Worm (Caenorhabditis elegans) whole organism, L4 larva: ENCODE measurements around the gene ulp-1.
A peak's percentile ranks its signal among the peaks of the same experiment; 100 is the strongest.

Experiments used
- D1046.2 ChIP-seq: fragments of 200-800 bp; sonication (Bioruptor generic); IDR thresholded peaks from 2 replicates; pipeline ENCODE4 v1.3.6; 2022; ENCODE audit warnings: missing genetic modification characterization, missing compliant biosample characterization
- F10B5.3 ChIP-seq: sonication (generic microtip); optimal IDR thresholded peaks from 2 replicates; lab custom pipeline; 2016; ENCODE audit warnings: mild to moderate bottlenecking, missing genetic modification characterization, missing compliant biosample characterization
- F37D6.2 ChIP-seq: sonication (generic microtip); optimal IDR thresholded peaks from 2 replicates; lab custom pipeline; 2016; ENCODE audit warnings: mild to moderate bottlenecking, missing genetic modification characterization, missing compliant biosample characterization
- F49E8.2 ChIP-seq: sonication (generic microtip); optimal IDR thresholded peaks from 2 replicates; lab custom pipeline; 2016; ENCODE audit warnings: missing compliant biosample characterization, mild to moderate bottlenecking, missing genetic modification characterization, borderline replicate concordance
- T20F7.1 ChIP-seq: fragments of 200-800 bp; sonication (Bioruptor generic); optimal IDR thresholded peaks from 2 replicates; lab custom pipeline; 2018; ENCODE audit warnings: mild to moderate bottlenecking, missing genetic modification characterization, missing compliant biosample characterization
- Y105C5A.15 ChIP-seq: fragments of 200-800 bp; sonication (Bioruptor generic); IDR thresholded peaks from 2 replicates; pipeline ENCODE4 v1.3.6; 2022; ENCODE audit warnings: missing genetic modification characterization, missing compliant biosample characterization
- Y48G9A.11 ChIP-seq: fragments of 200-800 bp; sonication (Bioruptor generic); IDR thresholded peaks from 2 replicates; pipeline ENCODE4 v1.3.6; 2022; ENCODE audit warnings: missing genetic modification reagents, missing genetic modification characterization, missing compliant biosample characterization
- Y5F2A.4 ChIP-seq: fragments of 200-800 bp; sonication (Bioruptor generic); optimal IDR thresholded peaks from 2 replicates; lab custom pipeline; 2018; ENCODE audit warnings: mild to moderate bottlenecking, missing genetic modification characterization, missing compliant biosample characterization
- aha-1 ChIP-seq: fragments of 150-350 bp; peaks from one replicate; lab custom pipeline; 2014; ENCODE audit warnings: missing biosample characterization, missing genetic modification characterization
- cey-2 ChIP-seq: sonication (generic microtip); optimal IDR thresholded peaks from 3 replicates; lab custom pipeline; 2017; ENCODE audit warnings: missing genetic modification characterization, mild to moderate bottlenecking, missing compliant biosample characterization, antibody characterized with exemption, borderline replicate concordance; ENCODE audit not compliant: insufficient read depth
- ctbp-1 ChIP-seq: fragments of 200-800 bp; sonication (Bioruptor generic); IDR thresholded peaks from 2 replicates; pipeline ENCODE4 v1.3.6; 2022; ENCODE audit warnings: missing genetic modification reagents, missing genetic modification characterization, missing compliant biosample characterization
- daf-16 ChIP-seq, 3 experiments: sonication (generic microtip); optimal IDR thresholded peaks; 2 replicates each; lab custom pipeline; 2016 to 2017; ENCODE audit warnings: missing genetic modification characterization in 3 of 3, missing genetic modification reagents in 3 of 3, mild to moderate bottlenecking in 2 of 3, missing compliant biosample characterization in 2 of 3, missing biosample characterization in 1 of 3, moderate library complexity in 1 of 3
- daf-19 ChIP-seq: fragments of 200-800 bp; sonication (Bioruptor generic); conservative IDR thresholded peaks from 2 replicates; pipeline ENCODE4 v1.3.6; 2022; ENCODE audit warnings: missing genetic modification characterization, missing compliant biosample characterization
- daf-8 ChIP-seq: fragments of 200-800 bp; sonication (Bioruptor generic); IDR thresholded peaks from 2 replicates; pipeline ENCODE4 v1.3.6; 2022; ENCODE audit warnings: missing genetic modification characterization, missing compliant biosample characterization
- dmd-6 ChIP-seq: fragments of 200-800 bp; sonication (Bioruptor generic); IDR thresholded peaks from 2 replicates; pipeline ENCODE4 v1.3.6; 2022; ENCODE audit warnings: missing genetic modification reagents, missing genetic modification characterization, missing compliant biosample characterization
- dpl-1 ChIP-seq: fragments of 150-350 bp; optimal IDR thresholded peaks from 2 replicates; lab custom pipeline; 2014; ENCODE audit warnings: missing biosample characterization, missing genetic modification reagents, missing genetic modification characterization
- dve-1 ChIP-seq: sonication (generic microtip); optimal IDR thresholded peaks from 2 replicates; lab custom pipeline; 2017; ENCODE audit warnings: antibody characterized with exemption, mild to moderate bottlenecking, missing genetic modification characterization, missing compliant biosample characterization; ENCODE audit not compliant: insufficient read depth
- hif-1 ChIP-seq, 2 experiments: sonication (generic microtip); optimal IDR thresholded peaks; 2 replicates each; lab custom pipeline; 2016 to 2017; ENCODE audit warnings: missing compliant biosample characterization in 2 of 2, missing genetic modification characterization in 2 of 2, missing genetic modification reagents in 2 of 2, missing genotype in 2 of 2, mild to moderate bottlenecking in 1 of 2
- hlh-11 ChIP-seq: fragments of 200-800 bp; sonication (Bioruptor generic); optimal IDR thresholded peaks from 2 replicates; lab custom pipeline; 2018; ENCODE audit warnings: mild to moderate bottlenecking, missing genetic modification characterization, missing compliant biosample characterization
- hlh-30 ChIP-seq: sonication (generic microtip); optimal IDR thresholded peaks from 2 replicates; lab custom pipeline; 2017; ENCODE audit warnings: antibody characterized with exemption, mild to moderate bottlenecking, missing genetic modification characterization, missing compliant biosample characterization; ENCODE audit not compliant: insufficient read depth
- hmg-1.1 ChIP-seq: fragments of 200-800 bp; sonication (Bioruptor generic); IDR thresholded peaks from 2 replicates; pipeline ENCODE4 v1.3.6; 2022; ENCODE audit warnings: missing genetic modification reagents, missing genetic modification characterization, missing compliant biosample characterization
- jun-1 ChIP-seq: fragments of 150-350 bp; optimal IDR thresholded peaks from 2 replicates; lab custom pipeline; 2014; ENCODE audit warnings: missing biosample characterization, missing genetic modification reagents, missing genetic modification characterization
- lin-15B ChIP-seq: fragments of 150-350 bp; sonication (generic microtip); optimal IDR thresholded peaks from 3 replicates; lab custom pipeline; 2014; ENCODE audit warnings: missing biosample characterization, missing genetic modification characterization
- lin-38 ChIP-seq: fragments of 200-800 bp; sonication (Bioruptor generic); IDR thresholded peaks from 2 replicates; pipeline ENCODE4 v1.3.6; 2022; ENCODE audit warnings: missing genetic modification reagents, missing genetic modification characterization, missing compliant biosample characterization
- lin-39 ChIP-seq: fragments of 150-350 bp; optimal IDR thresholded peaks from 2 replicates; lab custom pipeline; 2014; ENCODE audit warnings: missing biosample characterization, missing genetic modification reagents, missing genetic modification characterization
- lir-3 ChIP-seq: sonication (generic microtip); optimal IDR thresholded peaks from 2 replicates; lab custom pipeline; 2016; ENCODE audit warnings: mild to moderate bottlenecking, missing genetic modification characterization, missing compliant biosample characterization
- lsy-2 ChIP-seq, 2 experiments: fragments of 150-350 bp in 1 of 2; sonication (generic microtip) in 1 of 2; optimal IDR thresholded peaks; 2 replicates each; lab custom pipeline; 2014 to 2017; ENCODE audit warnings: missing biosample characterization in 2 of 2, missing genetic modification characterization in 2 of 2
- mdl-1 ChIP-seq, 2 experiments: fragments of 150-350 bp in 1 of 2; sonication (generic microtip) in 1 of 2; optimal IDR thresholded peaks; 2 replicates each; lab custom pipeline; 2014 to 2017; ENCODE audit warnings: missing biosample characterization in 2 of 2, missing genetic modification characterization in 2 of 2
- mep-1 ChIP-seq: fragments of 150-350 bp; sonication (generic microtip); optimal IDR thresholded peaks from 3 replicates; lab custom pipeline; 2014; ENCODE audit warnings: missing biosample characterization, missing genetic modification characterization
- mes-2 ChIP-seq: sonication (generic microtip); optimal IDR thresholded peaks from 2 replicates; lab custom pipeline; 2016; ENCODE audit warnings: missing genotype, mild to moderate bottlenecking, missing genetic modification characterization, missing compliant biosample characterization; ENCODE audit not compliant: poor library complexity, severe bottlenecking
- mxl-3 ChIP-seq: fragments of 200-800 bp; sonication (Bioruptor generic); optimal IDR thresholded peaks from 2 replicates; lab custom pipeline; 2018; ENCODE audit warnings: mild to moderate bottlenecking, missing genetic modification characterization, missing compliant biosample characterization
- nhr-10 ChIP-seq: fragments of 150-350 bp; optimal IDR thresholded peaks from 2 replicates; lab custom pipeline; 2014; ENCODE audit warnings: missing biosample characterization, missing genetic modification characterization
- nhr-102 ChIP-seq: sonication (generic microtip); optimal IDR thresholded peaks from 2 replicates; lab custom pipeline; 2016; ENCODE audit warnings: mild to moderate bottlenecking, missing genetic modification characterization, moderate library complexity, missing compliant biosample characterization
- nhr-11 ChIP-seq: fragments of 150-350 bp; optimal IDR thresholded peaks from 2 replicates; lab custom pipeline; 2014; ENCODE audit warnings: missing biosample characterization, missing genetic modification characterization
- nhr-25 ChIP-seq: sonication (generic microtip); optimal IDR thresholded peaks from 2 replicates; lab custom pipeline; 2017; ENCODE audit warnings: missing genetic modification characterization, mild to moderate bottlenecking, missing compliant biosample characterization, antibody characterized with exemption, moderate library complexity, borderline replicate concordance; ENCODE audit not compliant: insufficient read depth
- nhr-28 ChIP-seq: fragments of 150-350 bp; optimal IDR thresholded peaks from 2 replicates; lab custom pipeline; 2014; ENCODE audit warnings: missing biosample characterization, missing genetic modification characterization
- nhr-41 ChIP-seq: fragments of 200-800 bp; sonication (Bioruptor generic); IDR thresholded peaks from 2 replicates; pipeline ENCODE4 v1.3.6; 2022; ENCODE audit warnings: missing genetic modification reagents, missing genetic modification characterization, missing compliant biosample characterization
- nhr-48 ChIP-seq: sonication (generic microtip); optimal IDR thresholded peaks from 2 replicates; lab custom pipeline; 2016; ENCODE audit warnings: mild to moderate bottlenecking, missing genetic modification characterization, missing compliant biosample characterization
- nhr-6 ChIP-seq: fragments of 150-350 bp; optimal IDR thresholded peaks from 2 replicates; lab custom pipeline; 2014; ENCODE audit warnings: missing biosample characterization, missing genetic modification characterization
- nhr-77 ChIP-seq: fragments of 150-350 bp; optimal IDR thresholded peaks from 2 replicates; lab custom pipeline; 2014; ENCODE audit warnings: missing biosample characterization, missing genetic modification characterization
- pha-4 ChIP-seq, 2 experiments: fragments of 150-350 bp in 1 of 2; fragments of 200-800 bp in 1 of 2; sonication (Bioruptor generic) in 1 of 2; IDR thresholded peaks in 1 of 2; optimal IDR thresholded peaks in 1 of 2; 2 replicates each; pipeline versions ENCODE4 v1.3.6 to Lab custom; 2014 to 2022; ENCODE audit warnings: missing genetic modification characterization in 2 of 2, missing genetic modification reagents in 2 of 2, missing biosample characterization in 1 of 2, missing compliant biosample characterization in 1 of 2
- pqm-1 ChIP-seq: sonication (generic microtip); optimal IDR thresholded peaks from 2 replicates; lab custom pipeline; 2017; ENCODE audit warnings: missing biosample characterization, missing genetic modification characterization
- rbr-2 ChIP-seq: sonication (generic microtip); optimal IDR thresholded peaks from 2 replicates; lab custom pipeline; 2016; ENCODE audit warnings: missing genotype, missing genetic modification characterization, missing compliant biosample characterization
- skn-1 ChIP-seq: fragments of 150-350 bp; optimal IDR thresholded peaks from 2 replicates; lab custom pipeline; 2014; ENCODE audit warnings: missing biosample characterization, missing genetic modification characterization
- spr-1 ChIP-seq: sonication (generic microtip); optimal IDR thresholded peaks from 2 replicates; lab custom pipeline; 2016; ENCODE audit warnings: mild to moderate bottlenecking, missing genetic modification characterization, missing compliant biosample characterization
- tra-1 ChIP-seq: fragments of 200-800 bp; sonication (Bioruptor generic); IDR thresholded peaks from 2 replicates; pipeline ENCODE4 v1.3.6; 2022; ENCODE audit warnings: missing genetic modification reagents, missing genetic modification characterization, missing compliant biosample characterization
- zag-1 ChIP-seq: fragments of 150-350 bp; optimal IDR thresholded peaks from 2 replicates; lab custom pipeline; 2014; ENCODE audit warnings: missing biosample characterization, missing genetic modification characterization
- ztf-7 ChIP-seq: fragments of 150-350 bp; optimal IDR thresholded peaks from 2 replicates; lab custom pipeline; 2014; ENCODE audit warnings: missing biosample characterization, missing genetic modification characterization

The ulp-1 gene

ce11 chrIII:5202641-5203040 lies 33.0 kb upstream of the ulp-1 start:
- TF ChIP-seq mep-1 (tag; lab: Kevin White, UChicago) (peak; percentile 79), mdl-1 (tag; optimal IDR thresholded peaks at IDR 0.05; lab: Kevin White, UChicago) (peak in 1 of 2 experiments; percentile 75), tra-1 (0 out of 2 replicates have a peak, but pooled peaks have one; percentile 27), nhr-102 (tag; lab: Kevin White, UChicago) (peak; percentile 71), skn-1 (tag; lab: Kevin White, UChicago) (no peak), Y48G9A.11 (no peak), nhr-77 (peak; percentile 97), nhr-28 (peak; percentile 100), F37D6.2 (tag; lab: Kevin White, UChicago) (no peak), dpl-1 (GFP tag; lab: Kevin White, UChicago) (peak; percentile 13), nhr-6 (peak; percentile 78), nhr-10 (peak; percentile 47), nhr-11 (tag; lab: Kevin White, UChicago) (peak; percentile 85), dmd-6 (GFP tag; lab: Robert Waterston, UW) (peak; percentile 69), jun-1 (no peak), Y5F2A.4 (GFP tag; lab: Kevin White, UChicago) (no peak), daf-16 (GFP tag; optimal IDR thresholded peaks at IDR 0.05; lab: Kevin White, UChicago) (no peak), daf-16 (tag; optimal IDR thresholded peaks at IDR 0.05; lab: Kevin White, UChicago) (peak; percentile 85), daf-8 (GFP tag; lab: Robert Waterston, UW) (no peak), nhr-25 (tag; lab: Kevin White, UChicago) (peak; percentile 59), T20F7.1 (GFP tag; lab: Kevin White, UChicago) (peak; percentile 46), lin-39 (tag; lab: Kevin White, UChicago) (no peak), nhr-48 (tag; lab: Kevin White, UChicago) (peak; percentile 11), hlh-11 (peak; percentile 83), hlh-30 (peak; percentile 80), lsy-2 (tag; optimal IDR thresholded peaks at IDR 0.05; lab: Kevin White, UChicago) (peak; percentile 19 to 55), lin-15B (tag; lab: Kevin White, UChicago) (no peak), mxl-3 (GFP tag; lab: Kevin White, UChicago) (peak; percentile 10), hif-1 (tag; optimal IDR thresholded peaks at IDR 0.05; lab: Kevin White, UChicago) (peak in 1 of 2 experiments; percentile 78), pqm-1 (peak; percentile 54), dve-1 (tag; lab: Kevin White, UChicago) (peak; percentile 94), mes-2 (tag; lab: Kevin White, UChicago) (peak; percentile 35), pha-4 (GFP tag; IDR thresholded peaks at IDR 0.05; lab: Robert Waterston, UW) (0 out of 2 replicates have a peak, but pooled peaks have one; percentile 18), pha-4 (tag; optimal IDR thresholded peaks at IDR 0.05; lab: Kevin White, UChicago) (no peak), rbr-2 (peak; percentile 28), ztf-7 (tag; lab: Kevin White, UChicago) (peak; percentile 25), aha-1 (tag; lab: Kevin White, UChicago) (peak; percentile 64), hmg-1.1 (GFP tag; lab: Robert Waterston, UW) (0 out of 2 replicates have a peak, but pooled peaks have one; percentile 38)

ce11 chrIII:5201267-5201666 lies 31.7 kb upstream of the ulp-1 start:
- TF ChIP-seq lin-39 (tag; lab: Kevin White, UChicago) (no peak), hlh-30 (peak; percentile 62), zag-1 (tag; lab: Kevin White, UChicago) (no peak), spr-1 (tag; lab: Kevin White, UChicago) (no peak), mes-2 (tag; lab: Kevin White, UChicago) (no peak), ztf-7 (tag; lab: Kevin White, UChicago) (peak; percentile 41), tra-1 (peak; percentile 88), nhr-28 (peak; percentile 99), daf-16 (GFP tag; optimal IDR thresholded peaks at IDR 0.05; lab: Kevin White, UChicago) (peak in 1 of 2 experiments; percentile 26), daf-16 (tag; optimal IDR thresholded peaks at IDR 0.05; lab: Kevin White, UChicago) (peak; percentile 94), F49E8.2 (tag; lab: Kevin White, UChicago) (no peak), Y105C5A.15 (GFP tag; lab: Robert Waterston, UW) (no peak), ctbp-1 (GFP tag; lab: Robert Waterston, UW) (no peak), nhr-41 (peak; percentile 57; the same call in 1 of the 2 replicates), lin-38 (GFP tag; lab: Robert Waterston, UW) (no peak), D1046.2 (GFP tag; lab: Robert Waterston, UW) (no peak), dve-1 (tag; lab: Kevin White, UChicago) (peak; percentile 97), cey-2 (tag; lab: Kevin White, UChicago) (peak; percentile 12), lir-3 (tag; lab: Kevin White, UChicago) (no peak), daf-19 (GFP tag; lab: Robert Waterston, UW) (no peak), F10B5.3 (tag; lab: Kevin White, UChicago) (no peak)
